Fruit fly (Drosophila melanogaster) whole organism, adult: ENCODE measurements around the gene Apoltp.

ENCODE experiments used
- CG11617 ChIP-seq: fragments of 200-800 bp; sonication (Bioruptor generic); optimal IDR thresholded peaks from 2 replicates; lab custom pipeline; 2017; ENCODE audit warnings: mild to moderate bottlenecking, missing biosample characterization, missing genetic modification reagents, missing genetic modification characterization
- CG14711 ChIP-seq: fragments of 200-800 bp; sonication (Bioruptor generic); optimal IDR thresholded peaks from 2 replicates; lab custom pipeline; 2018; ENCODE audit warnings: missing biosample characterization, mild to moderate bottlenecking, missing genetic modification characterization, moderate library complexity
- Clk ChIP-seq: fragments of 200-800 bp; sonication (Bioruptor generic); optimal IDR thresholded peaks from 2 replicates; lab custom pipeline; 2017; ENCODE audit warnings: missing biosample characterization, missing genetic modification characterization
- Mnt ChIP-seq: fragments of 200-800 bp; sonication (Bioruptor generic); optimal IDR thresholded peaks from 2 replicates; lab custom pipeline; 2016; ENCODE audit warnings: missing biosample characterization, mild to moderate bottlenecking, missing genetic modification characterization
- kay ChIP-seq: fragments of 200-800 bp; sonication (Bioruptor generic); peaks from one replicate; lab custom pipeline; 2016; ENCODE audit warnings: missing biosample characterization, missing genetic modification characterization, borderline replicate concordance
- ovo ChIP-seq: fragments of 200-800 bp; sonication (Bioruptor generic); optimal IDR thresholded peaks from 2 replicates; lab custom pipeline; 2016; ENCODE audit warnings: missing biosample characterization, missing genetic modification characterization
- pad ChIP-seq: fragments of 200-800 bp; sonication (Bioruptor generic); optimal IDR thresholded peaks from 3 replicates; lab custom pipeline; 2017; ENCODE audit warnings: missing biosample characterization, missing genetic modification characterization, mild to moderate bottlenecking, moderate library complexity, missing genetic modification reagents
- tj ChIP-seq: fragments of 200-800 bp; sonication (Bioruptor generic); optimal IDR thresholded peaks from 3 replicates; lab custom pipeline; 2017; ENCODE audit warnings: missing biosample characterization, mild to moderate bottlenecking, missing genetic modification characterization, moderate library complexity

dm6 chr2L:9703000-9703399, 69.0 kb downstream of the Apoltp start:
- TF ChIP-seq CG11617 (GFP tag; lab: Kevin White, UChicago), result no peak
- TF ChIP-seq Clk (GFP tag; lab: Kevin White, UChicago), result no peak
- no peak for TF ChIP-seq tj (GFP tag; lab: Kevin White, UChicago)
- no peak for TF ChIP-seq CG14711 (tag; lab: Kevin White, UChicago)
- TF ChIP-seq kay (GFP tag; lab: Kevin White, UChicago), result no peak
- TF ChIP-seq Mnt, result no peak
- no peak for TF ChIP-seq pad (GFP tag; lab: Kevin White, UChicago)
- TF ChIP-seq ovo (GFP tag; lab: Kevin White, UChicago), result no peak
